Worm (Caenorhabditis elegans): ENCODE results near the gene tag-18.

DNA sequence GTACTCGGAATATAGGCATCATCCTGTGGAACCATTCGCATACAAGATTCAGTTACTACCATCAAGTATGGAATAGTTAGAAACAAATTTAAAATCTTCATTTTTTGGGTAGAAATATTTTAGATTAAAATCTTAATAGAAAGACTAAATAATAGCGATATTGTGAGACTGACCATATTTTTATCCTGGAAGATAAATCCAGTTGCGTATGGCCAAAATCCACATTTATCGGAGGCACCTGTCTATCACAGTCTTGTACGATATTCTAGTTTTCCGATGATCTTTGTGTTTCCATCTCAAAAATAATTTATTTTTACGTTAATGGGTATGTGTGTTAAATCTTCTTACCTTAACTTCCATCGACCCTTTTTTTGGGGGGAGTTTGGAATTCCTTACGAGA is 30.5 kb upstream of the tag-18 start, which contains the start of gene F47B7.3:
- TF ChIP-seq B0261.1 (tag; optimal IDR thresholded peaks at IDR 0.05), result no peak
- TF ChIP-seq tlf-1 (GFP tag; optimal IDR thresholded peaks at IDR 0.05), result no peak
- TF ChIP-seq nhr-120 (GFP tag; IDR thresholded peaks at IDR 0.05), result no peak
- no peak for TF ChIP-seq hrde-1 (tag; optimal IDR thresholded peaks at IDR 0.05; ENCODE audit: borderline replicate concordance)
- no peak for TF ChIP-seq ama-1 (optimal IDR thresholded peaks at IDR 0.05)
- no peak for TF ChIP-seq ama-1 (GFP tag; optimal IDR thresholded peaks at IDR 0.05)
- TF ChIP-seq cebp-1 (GFP tag; IDR thresholded peaks at IDR 0.05), result no peak
- no peak for TF ChIP-seq cebp-1 (tag; optimal IDR thresholded peaks at IDR 0.05)
- no peak for TF ChIP-seq dox-1 (GFP tag; IDR thresholded peaks at IDR 0.05)
- no peak for TF ChIP-seq snpc-4 (GFP tag; optimal IDR thresholded peaks at IDR 0.05)
- no peak for TF ChIP-seq snpc-4 (tag; optimal IDR thresholded peaks at IDR 0.05)
- no peak for TF ChIP-seq lag-1 (GFP tag; IDR thresholded peaks at IDR 0.05)
- no peak for TF ChIP-seq ceh-58 (GFP tag; IDR thresholded peaks at IDR 0.05)

Data from whole organism, young adult.